Worm (Caenorhabditis elegans) whole organism, L2 larva: ENCODE results near the gene cTel55X.1.

Experiments
- aly-2 ChIP-seq: fragments of 150-350 bp; optimal IDR thresholded peaks from 2 replicates; lab custom pipeline; 2014; ENCODE audit warnings: missing biosample characterization, missing genetic modification characterization
- ama-1 ChIP-seq: fragments of 150-350 bp; optimal IDR thresholded peaks from 2 replicates; lab custom pipeline; 2018; ENCODE audit warnings: inconsistent platforms
- blmp-1 ChIP-seq: sonication (generic microtip); optimal IDR thresholded peaks from 2 replicates; lab custom pipeline; 2017; ENCODE audit warnings: missing genetic modification characterization, mild to moderate bottlenecking, missing compliant biosample characterization, antibody characterized with exemption, moderate library complexity; ENCODE audit not compliant: insufficient read depth
- ceh-16 ChIP-seq: fragments of 150-350 bp; optimal IDR thresholded peaks from 2 replicates; lab custom pipeline; 2014; ENCODE audit warnings: missing biosample characterization, missing genetic modification characterization
- elt-1 ChIP-seq: fragments of 150-350 bp; optimal IDR thresholded peaks from 2 replicates; lab custom pipeline; 2014; ENCODE audit warnings: missing biosample characterization, missing genetic modification characterization
- lin-13 ChIP-seq: fragments of 150-350 bp; optimal IDR thresholded peaks from 2 replicates; lab custom pipeline; 2014; ENCODE audit warnings: missing biosample characterization, missing genetic modification reagents, missing genetic modification characterization
- lsy-2 ChIP-seq, 2 experiments: fragments of 150-350 bp in 1 of 2; sonication (generic microtip) in 1 of 2; optimal IDR thresholded peaks; 2 replicates each; lab custom pipeline; 2014 to 2017; ENCODE audit warnings: missing biosample characterization in 2 of 2, missing genetic modification characterization in 2 of 2
- mab-5 ChIP-seq: fragments of 150-350 bp; optimal IDR thresholded peaks from 2 replicates; lab custom pipeline; 2014; ENCODE audit warnings: missing biosample characterization, missing genetic modification characterization
- mbf-1 ChIP-seq: sonication (generic microtip); optimal IDR thresholded peaks from 2 replicates; lab custom pipeline; 2017; ENCODE audit warnings: missing biosample characterization, missing genetic modification characterization
- nhr-11 ChIP-seq: fragments of 150-350 bp; optimal IDR thresholded peaks from 2 replicates; lab custom pipeline; 2014; ENCODE audit warnings: missing biosample characterization, missing genetic modification characterization
- nhr-129 ChIP-seq: fragments of 150-350 bp; optimal IDR thresholded peaks from 2 replicates; lab custom pipeline; 2014; ENCODE audit warnings: missing biosample characterization, missing genetic modification characterization
- nhr-6 ChIP-seq: fragments of 150-350 bp; optimal IDR thresholded peaks from 2 replicates; lab custom pipeline; 2014; ENCODE audit warnings: missing biosample characterization, missing genetic modification characterization
- peb-1 ChIP-seq: fragments of 150-350 bp; optimal IDR thresholded peaks from 2 replicates; lab custom pipeline; 2014; ENCODE audit warnings: missing biosample characterization, missing genetic modification characterization
- sem-4 ChIP-seq: fragments of 150-350 bp; optimal IDR thresholded peaks from 2 replicates; lab custom pipeline; 2014; ENCODE audit warnings: missing biosample characterization, missing genetic modification reagents, missing genetic modification characterization
- sma-3 ChIP-seq: sonication (generic microtip); optimal IDR thresholded peaks from 2 replicates; lab custom pipeline; 2016; ENCODE audit warnings: missing genetic modification reagents, missing genetic modification characterization, missing compliant biosample characterization
- unc-39 ChIP-seq: fragments of 150-350 bp; optimal IDR thresholded peaks from 2 replicates; lab custom pipeline; 2014; ENCODE audit warnings: missing biosample characterization, missing genetic modification characterization
- unc-62 ChIP-seq: fragments of 150-350 bp; optimal IDR thresholded peaks from 2 replicates; lab custom pipeline; 2014; ENCODE audit warnings: missing biosample characterization, missing genetic modification reagents, missing genetic modification characterization
- ztf-1 ChIP-seq: fragments of 200-800 bp; sonication (Bioruptor generic); conservative IDR thresholded peaks from 2 replicates; pipeline ENCODE4 v1.3.6; 2022; ENCODE audit warnings: missing genetic modification characterization, missing compliant biosample characterization
- ztf-4 ChIP-seq: fragments of 150-350 bp; optimal IDR thresholded peaks from 2 replicates; lab custom pipeline; 2014; ENCODE audit warnings: missing biosample characterization, missing genetic modification characterization

The cTel55X.1 gene

DNA sequence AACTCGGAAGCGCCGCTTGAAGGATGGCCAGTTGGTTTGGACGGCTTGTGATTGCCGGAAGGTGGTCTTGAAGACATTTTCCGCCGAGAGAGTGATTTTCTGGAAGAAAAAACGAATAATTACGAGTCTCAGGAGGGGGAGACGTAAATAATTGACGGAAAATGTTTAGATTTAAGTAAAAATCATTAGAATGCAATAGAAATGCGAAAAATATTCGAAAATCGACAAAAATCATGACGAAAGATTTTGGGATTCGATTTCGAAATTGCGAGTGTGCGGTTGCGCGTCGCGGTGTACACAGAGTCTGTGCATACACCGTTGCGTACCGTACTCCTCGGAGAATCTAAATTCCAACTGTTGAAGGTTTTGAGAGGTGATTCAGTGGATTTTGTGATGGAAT, 3.2 kb upstream of the cTel55X.1 start, which contains the start of gene H11L12.1:
H11L12.1 (minus strand) TSS at position 101 of the 400 bp plus-strand sequence.
- TF ChIP-seq lsy-2 (tag; optimal IDR thresholded peaks at IDR 0.05; lab: Kevin White, UChicago) (no peak), ztf-1 (GFP tag; lab: Robert Waterston, UW) (no peak), lin-13 (GFP tag; lab: Kevin White, UChicago) (no peak), elt-1 (tag; lab: Kevin White, UChicago) (no peak), ztf-4 (tag; lab: Kevin White, UChicago) (no peak), peb-1 (tag; lab: Kevin White, UChicago) (no peak), sem-4 (tag; lab: Kevin White, UChicago) (no peak), aly-2 (tag; lab: Kevin White, UChicago) (no peak), unc-62 (GFP tag; lab: Kevin White, UChicago) (no peak), unc-39 (no peak), nhr-11 (tag; lab: Kevin White, UChicago) (no peak), blmp-1 (no peak), ceh-16 (tag; lab: Kevin White, UChicago) (no peak), nhr-6 (no peak), ama-1 (lab: Kevin White, UChicago) (no peak), mbf-1 (tag; lab: Kevin White, UChicago) (no peak), mab-5 (no peak), sma-3 (GFP tag; lab: Kevin White, UChicago) (no peak), nhr-129 (tag; lab: Kevin White, UChicago) (no peak)
